Fruit fly (Drosophila melanogaster) whole organism, embryonic: ENCODE results near the gene Pbp45.

Experiments used
- Abd-B ChIP-seq: fragments of 200-800 bp; sonication (Bioruptor generic); optimal IDR thresholded peaks from 2 replicates; lab custom pipeline; 2018; ENCODE audit warnings: missing biosample characterization, mild to moderate bottlenecking, missing genetic modification characterization, moderate library complexity
- BEAF-32 ChIP-seq: fragments of 200-800 bp; sonication (Bioruptor generic); optimal IDR thresholded peaks from 3 replicates; lab custom pipeline; 2017; ENCODE audit warnings: missing biosample characterization, missing genetic modification characterization, mild to moderate bottlenecking, moderate library complexity, missing genetic modification reagents
- Bgb ChIP-seq: fragments of 200-800 bp; sonication (Bioruptor generic); IDR thresholded peaks from 2 replicates; pipeline ENCODE4 v1.3.6; 2022; ENCODE audit warnings: missing biosample characterization, missing genetic modification characterization; ENCODE audit not compliant: partially characterized antibody
- C15 ChIP-seq: fragments of 200-800 bp; sonication (Bioruptor generic); IDR thresholded peaks from 3 replicates; pipeline ENCODE4 v1.3.6; 2022; ENCODE audit warnings: missing biosample characterization, missing genetic modification characterization
- CG10267 ChIP-seq: fragments of 200-800 bp; sonication (Bioruptor generic); optimal IDR thresholded peaks from 2 replicates; lab custom pipeline; 2018; ENCODE audit warnings: missing biosample characterization, mild to moderate bottlenecking, missing genetic modification characterization, moderate library complexity
- CG10366 ChIP-seq: fragments of 200-800 bp; sonication (Bioruptor generic); IDR thresholded peaks from 2 replicates; pipeline ENCODE4 v1.3.6; 2022; ENCODE audit warnings: missing biosample characterization, missing genetic modification characterization
- CG12219 ChIP-seq: fragments of 200-800 bp; sonication (Bioruptor generic); optimal IDR thresholded peaks from 3 replicates; lab custom pipeline; 2018; ENCODE audit warnings: missing biosample characterization, mild to moderate bottlenecking, missing genetic modification characterization
- CG12299 ChIP-seq: fragments of 200-800 bp; sonication (Bioruptor generic); optimal IDR thresholded peaks from 2 replicates; lab custom pipeline; 2018; ENCODE audit warnings: missing biosample characterization, mild to moderate bottlenecking, missing genetic modification characterization
- CG12769 ChIP-seq: fragments of 200-800 bp; sonication (Bioruptor generic); optimal IDR thresholded peaks from 2 replicates; lab custom pipeline; 2019; ENCODE audit warnings: missing biosample characterization, mild to moderate bottlenecking, missing genetic modification characterization, moderate library complexity
- CG13287 ChIP-seq: fragments of 200-800 bp; sonication (Bioruptor generic); IDR thresholded peaks from 2 replicates; pipeline ENCODE4 v1.3.6; 2022; ENCODE audit warnings: missing biosample characterization, missing genetic modification characterization; ENCODE audit not compliant: partially characterized antibody
- CG13624 ChIP-seq: fragments of 200-800 bp; sonication (Bioruptor generic); optimal IDR thresholded peaks from 2 replicates; lab custom pipeline; 2016; ENCODE audit warnings: missing biosample characterization, missing genetic modification characterization
- CG18619 ChIP-seq: fragments of 200-800 bp; sonication (Bioruptor generic); optimal IDR thresholded peaks from 3 replicates; lab custom pipeline; 2017; ENCODE audit warnings: missing biosample characterization, mild to moderate bottlenecking, missing genetic modification characterization
- CG2116 ChIP-seq: fragments of 200-800 bp; sonication (Bioruptor generic); optimal IDR thresholded peaks from 3 replicates; lab custom pipeline; 2018; ENCODE audit warnings: missing biosample characterization, mild to moderate bottlenecking, missing genetic modification characterization
- CG2120 ChIP-seq: fragments of 200-800 bp; sonication (Bioruptor generic); optimal IDR thresholded peaks from 3 replicates; lab custom pipeline; 2016; ENCODE audit warnings: missing biosample characterization, missing genetic modification characterization
- CG2712 ChIP-seq: fragments of 200-800 bp; optimal IDR thresholded peaks from 3 replicates; lab custom pipeline; 2019; ENCODE audit warnings: missing biosample characterization, mild to moderate bottlenecking, missing genetic modification characterization, moderate library complexity
- CG34224 ChIP-seq: fragments of 200-800 bp; sonication (Bioruptor generic); IDR thresholded peaks from 3 replicates; pipeline ENCODE4 v1.3.6; 2022; ENCODE audit warnings: missing biosample characterization, missing genetic modification characterization; ENCODE audit not compliant: partially characterized antibody
- CG3847 ChIP-seq: fragments of 200-800 bp; sonication (Bioruptor generic); IDR thresholded peaks from 2 replicates; pipeline ENCODE4 v1.3.6; 2022; ENCODE audit warnings: missing biosample characterization, missing genetic modification characterization
- CG6813 ChIP-seq: fragments of 200-800 bp; sonication (Bioruptor generic); optimal IDR thresholded peaks from 2 replicates; lab custom pipeline; 2017; ENCODE audit warnings: missing biosample characterization, missing genetic modification characterization, mild to moderate bottlenecking, moderate library complexity, missing genetic modification reagents
- CG7357 ChIP-seq: fragments of 200-800 bp; sonication (Bioruptor generic); IDR thresholded peaks from 3 replicates; pipeline ENCODE4 v1.3.6; 2022; ENCODE audit warnings: missing biosample characterization, missing genetic modification characterization
- CG8924 ChIP-seq: fragments of 200-800 bp; optimal IDR thresholded peaks from 3 replicates; lab custom pipeline; 2019; ENCODE audit warnings: missing biosample characterization, mild to moderate bottlenecking, missing genetic modification characterization, moderate library complexity
- CG9609 ChIP-seq: fragments of 200-800 bp; sonication (Bioruptor generic); optimal IDR thresholded peaks from 3 replicates; lab custom pipeline; 2016; ENCODE audit warnings: missing biosample characterization, missing genetic modification characterization
- CG9932 ChIP-seq: fragments of 200-800 bp; sonication (Bioruptor generic); IDR thresholded peaks from 2 replicates; pipeline ENCODE4 v1.3.6; 2022; ENCODE audit warnings: missing biosample characterization, missing genetic modification characterization
- Doc3 ChIP-seq: fragments of 200-800 bp; sonication (Bioruptor generic); IDR thresholded peaks from 3 replicates; pipeline ENCODE4 v1.3.6; 2022; ENCODE audit warnings: missing biosample characterization, missing genetic modification characterization; ENCODE audit not compliant: partially characterized antibody
- E2f2 ChIP-seq: fragments of 200-800 bp; sonication (Bioruptor generic); IDR thresholded peaks from 2 replicates; pipeline ENCODE4 v1.3.6; 2022; ENCODE audit warnings: missing biosample characterization, missing genetic modification characterization
- HLHmδ ChIP-seq: fragments of 200-800 bp; sonication (Bioruptor generic); optimal IDR thresholded peaks from 2 replicates; lab custom pipeline; 2018; ENCODE audit warnings: missing biosample characterization, mild to moderate bottlenecking, missing genetic modification characterization, moderate library complexity
- Hmx ChIP-seq: fragments of 200-800 bp; sonication (Bioruptor generic); optimal IDR thresholded peaks from 2 replicates; lab custom pipeline; 2016; ENCODE audit warnings: missing biosample characterization, missing genetic modification characterization
- Hsf ChIP-seq: fragments of 200-800 bp; sonication (Bioruptor generic); optimal IDR thresholded peaks from 3 replicates; lab custom pipeline; 2016; ENCODE audit warnings: missing biosample characterization, missing genetic modification characterization
- Jarid2 ChIP-seq: fragments of 200-800 bp; sonication (Bioruptor generic); optimal IDR thresholded peaks from 3 replicates; lab custom pipeline; 2017; ENCODE audit warnings: mild to moderate bottlenecking, missing biosample characterization, missing genetic modification reagents, missing genetic modification characterization
- Med ChIP-seq: fragments of 200-800 bp; sonication (Bioruptor generic); peaks from one replicate; lab custom pipeline; 2016; ENCODE audit warnings: missing biosample characterization, missing genetic modification characterization, mild to moderate bottlenecking, inconsistent platforms, moderate library complexity
- Mes4 ChIP-seq: fragments of 200-800 bp; sonication (Bioruptor generic); optimal IDR thresholded peaks from 2 replicates; lab custom pipeline; 2016; ENCODE audit warnings: missing biosample characterization, missing genetic modification characterization
- Mrtf ChIP-seq: fragments of 200-800 bp; sonication (Bioruptor generic); IDR thresholded peaks from 3 replicates; pipeline ENCODE4 v1.3.6; 2022; ENCODE audit warnings: missing biosample characterization, missing genetic modification characterization
- Optix ChIP-seq: fragments of 200-800 bp; sonication (Bioruptor generic); IDR thresholded peaks from 3 replicates; pipeline ENCODE4 v1.3.6; 2022; ENCODE audit warnings: missing biosample characterization, missing genetic modification characterization
- Rfx ChIP-seq: fragments of 200-800 bp; sonication (Bioruptor generic); IDR thresholded peaks from 2 replicates; pipeline ENCODE4 v1.3.6; 2022; ENCODE audit warnings: missing biosample characterization, missing genetic modification characterization
- Sry-δ ChIP-seq: fragments of 200-800 bp; sonication (Bioruptor generic); optimal IDR thresholded peaks from 2 replicates; lab custom pipeline; 2016; ENCODE audit warnings: missing biosample characterization, missing genetic modification characterization
- Xbp1 ChIP-seq: fragments of 200-800 bp; sonication (Bioruptor generic); optimal IDR thresholded peaks from 3 replicates; lab custom pipeline; 2016; ENCODE audit warnings: missing biosample characterization, mild to moderate bottlenecking, missing genetic modification characterization
- amos ChIP-seq: fragments of 200-800 bp; sonication (Bioruptor generic); IDR thresholded peaks from 2 replicates; pipeline ENCODE4 v1.3.6; 2022; ENCODE audit warnings: missing biosample characterization, missing genetic modification characterization; ENCODE audit not compliant: partially characterized antibody
- az2 ChIP-seq: fragments of 200-800 bp; sonication (Bioruptor generic); optimal IDR thresholded peaks from 3 replicates; lab custom pipeline; 2016; ENCODE audit warnings: missing biosample characterization, missing genetic modification characterization
- caup ChIP-seq: fragments of 200-800 bp; sonication (Bioruptor generic); optimal IDR thresholded peaks from 3 replicates; lab custom pipeline; 2017; ENCODE audit warnings: missing biosample characterization, mild to moderate bottlenecking, missing genetic modification characterization, moderate library complexity; ENCODE audit not compliant: severe bottlenecking
- chn ChIP-seq: fragments of 200-800 bp; sonication (Bioruptor generic); optimal IDR thresholded peaks from 2 replicates; lab custom pipeline; 2016; ENCODE audit warnings: missing biosample characterization, missing genetic modification characterization
- corto ChIP-seq: fragments of 200-800 bp; sonication (Bioruptor generic); optimal IDR thresholded peaks from 2 replicates; lab custom pipeline; 2016; ENCODE audit warnings: missing biosample characterization, mild to moderate bottlenecking, missing genetic modification characterization, moderate library complexity
- crol ChIP-seq: fragments of 200-800 bp; sonication (Bioruptor generic); IDR thresholded peaks from 2 replicates; pipeline ENCODE4 v1.3.6; 2022; ENCODE audit warnings: missing biosample characterization, missing genetic modification characterization
- en ChIP-seq: fragments of 200-800 bp; sonication (Bioruptor generic); optimal IDR thresholded peaks from 2 replicates; lab custom pipeline; 2016; ENCODE audit warnings: missing biosample characterization, missing genetic modification characterization
- ftz-f1 ChIP-seq: fragments of 200-800 bp; sonication (Bioruptor generic); optimal IDR thresholded peaks from 2 replicates; lab custom pipeline; 2016; ENCODE audit warnings: missing biosample characterization, missing genetic modification characterization
- lilli ChIP-seq: fragments of 200-800 bp; sonication (Bioruptor generic); optimal IDR thresholded peaks from 3 replicates; lab custom pipeline; 2016; ENCODE audit warnings: missing biosample characterization, missing genetic modification characterization
- pzg ChIP-seq: fragments of 200-800 bp; sonication (Bioruptor generic); optimal IDR thresholded peaks from 3 replicates; lab custom pipeline; 2018; ENCODE audit warnings: missing biosample characterization, mild to moderate bottlenecking, missing genetic modification characterization, moderate library complexity
- repo ChIP-seq: fragments of 200-800 bp; sonication (Bioruptor generic); optimal IDR thresholded peaks from 2 replicates; lab custom pipeline; 2016; ENCODE audit warnings: missing biosample characterization, missing genetic modification characterization
- slbo ChIP-seq: fragments of 200-800 bp; sonication (Bioruptor generic); IDR thresholded peaks from 2 replicates; pipeline ENCODE4 v1.3.6; 2022; ENCODE audit warnings: missing biosample characterization, missing genetic modification characterization
- sna ChIP-seq: fragments of 200-800 bp; sonication (Bioruptor generic); IDR thresholded peaks from 2 replicates; pipeline ENCODE4 v1.3.6; 2022; ENCODE audit warnings: missing biosample characterization, missing genetic modification characterization; ENCODE audit not compliant: partially characterized antibody
- sob ChIP-seq: fragments of 200-800 bp; sonication (Bioruptor generic); IDR thresholded peaks from 2 replicates; pipeline ENCODE4 v1.3.6; 2022; ENCODE audit warnings: missing biosample characterization, missing genetic modification characterization
- toy ChIP-seq: fragments of 200-800 bp; sonication (Bioruptor generic); IDR thresholded peaks from 2 replicates; pipeline ENCODE4 v1.3.6; 2022; ENCODE audit warnings: missing biosample characterization, missing genetic modification characterization

The Pbp45 gene

DNA sequence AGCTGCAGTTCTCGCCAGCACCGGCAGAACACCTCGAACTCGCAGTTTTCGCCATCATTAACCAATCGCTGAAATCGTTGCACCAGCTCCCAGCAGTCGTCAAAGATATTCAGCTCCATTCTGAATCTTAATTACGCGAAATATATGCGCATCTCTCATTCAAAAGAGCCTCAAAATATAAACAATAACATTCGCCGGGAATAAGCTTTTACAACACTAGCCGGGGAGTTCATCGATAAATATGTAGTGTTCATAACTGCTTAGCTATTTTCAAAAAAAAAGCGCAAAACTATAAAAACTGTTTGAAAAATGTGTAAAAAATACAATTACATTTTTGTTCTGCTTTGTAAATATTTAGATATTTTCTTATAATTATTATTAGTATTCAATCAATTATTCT is at the start of gene Pbp45:
Gene Pbp45 (minus strand): TSS at position 222 of the 400 bp plus-strand sequence.
- no peak for TF ChIP-seq chn (GFP tag; lab: Kevin White, UChicago)
- TF ChIP-seq Med = peak; percentile 41
- TF ChIP-seq C15 (GFP tag; lab: Robert Waterston, UW) = no peak
- TF ChIP-seq en (GFP tag; lab: Kevin White, UChicago) = no peak
- no peak for TF ChIP-seq Hmx
- TF ChIP-seq Sry-δ = peak; percentile 34
- no peak for TF ChIP-seq Optix
- TF ChIP-seq HLHmδ (GFP tag; lab: Kevin White, UChicago) = no peak
- no peak for TF ChIP-seq caup (GFP tag; lab: Kevin White, UChicago)
- 0 out of 3 replicates have a peak, but pooled peaks have one; percentile 23 for TF ChIP-seq Doc3 (GFP tag; lab: Robert Waterston, UW)
- no peak for TF ChIP-seq Mrtf (GFP tag; lab: Robert Waterston, UW)
- peak; percentile 88 for TF ChIP-seq CG10267 (tag; lab: Kevin White, UChicago)
- TF ChIP-seq CG2116 (GFP tag; lab: Kevin White, UChicago) = peak; percentile 50
- peak; percentile 60; the same call in 1 of the 2 replicates for TF ChIP-seq CG13287 (GFP tag; lab: Robert Waterston, UW)
- peak; percentile 29; the same call in 1 of the 2 replicates for TF ChIP-seq amos (GFP tag; lab: Robert Waterston, UW)
- 0 out of 2 replicates have a peak, but pooled peaks have one; percentile 8 for TF ChIP-seq sob (GFP tag; lab: Robert Waterston, UW)
- TF ChIP-seq CG3847 = peak; percentile 27; the same call in 1 of the 2 replicates
- TF ChIP-seq CG9609 (GFP tag; lab: Kevin White, UChicago) = no peak
- TF ChIP-seq Hsf = peak; percentile 8
- TF ChIP-seq Bgb (GFP tag; lab: Robert Waterston, UW) = peak; percentile 51
- peak; percentile 22 for TF ChIP-seq CG13624 (GFP tag; lab: Kevin White, UChicago)
- no peak for TF ChIP-seq Jarid2 (GFP tag; lab: Kevin White, UChicago)
- no peak for TF ChIP-seq toy
- no peak for TF ChIP-seq CG2712
- TF ChIP-seq CG34224 (GFP tag; lab: Robert Waterston, UW) = peak; percentile 52; the same call in 2 of the 3 replicates
- TF ChIP-seq pzg = peak; percentile 41
- peak; percentile 23 for TF ChIP-seq lilli (GFP tag; lab: Kevin White, UChicago)
- TF ChIP-seq slbo = peak; percentile 13; the same call in 1 of the 2 replicates
- TF ChIP-seq repo = no peak
- TF ChIP-seq CG10366 (GFP tag; lab: Robert Waterston, UW) = no peak
- TF ChIP-seq CG6813 (GFP tag; lab: Kevin White, UChicago) = no peak
- peak; percentile 58 for TF ChIP-seq Rfx (GFP tag; lab: Robert Waterston, UW)
- TF ChIP-seq sna (GFP tag; lab: Robert Waterston, UW) = peak; percentile 43; the same call in 1 of the 2 replicates
- TF ChIP-seq az2 (GFP tag; lab: Kevin White, UChicago) = peak; percentile 4
- TF ChIP-seq Abd-B (GFP tag; lab: Kevin White, UChicago) = peak; percentile 11
- TF ChIP-seq CG2120 (GFP tag; lab: Kevin White, UChicago) = no peak
- no peak for TF ChIP-seq ftz-f1
- peak; percentile 21 for TF ChIP-seq Xbp1 (GFP tag; lab: Kevin White, UChicago)
- TF ChIP-seq BEAF-32 = peak; percentile 34
- peak; percentile 49; the same call in 1 of the 2 replicates for TF ChIP-seq CG9932 (GFP tag; lab: Robert Waterston, UW)
- TF ChIP-seq CG8924 = no peak
- TF ChIP-seq CG18619 (GFP tag; lab: Kevin White, UChicago) = no peak
- no peak for TF ChIP-seq CG7357 (GFP tag; lab: Robert Waterston, UW)
- no peak for TF ChIP-seq corto
- peak; percentile 92 for TF ChIP-seq E2f2
- no peak for TF ChIP-seq CG12219 (GFP tag; lab: Kevin White, UChicago)
- TF ChIP-seq CG12769 = no peak
- TF ChIP-seq crol = no peak
- no peak for TF ChIP-seq CG12299 (tag; lab: Kevin White, UChicago)
- TF ChIP-seq Mes4 (GFP tag; lab: Kevin White, UChicago) = no peak
